Fruit fly (Drosophila melanogaster) whole organism, prepupa: ENCODE results near the gene CG12480.

ENCODE experiments used
- Blimp-1 ChIP-seq: fragments of 200-800 bp; sonication (Bioruptor generic); optimal IDR thresholded peaks from 3 replicates; lab custom pipeline; 2017; ENCODE audit warnings: missing biosample characterization, missing genetic modification characterization, mild to moderate bottlenecking, moderate library complexity, missing genetic modification reagents
- CG10631 ChIP-seq: fragments of 200-800 bp; sonication (Bioruptor generic); optimal IDR thresholded peaks from 2 replicates; lab custom pipeline; 2016; ENCODE audit warnings: missing biosample characterization, missing genetic modification characterization
- CG11294 ChIP-seq: fragments of 200-800 bp; sonication (Bioruptor generic); IDR thresholded peaks from 2 replicates; pipeline ENCODE4 v1.3.6; 2022; ENCODE audit warnings: missing biosample characterization, missing genetic modification characterization
- CG11762 ChIP-seq: fragments of 200-800 bp; sonication (Bioruptor generic); optimal IDR thresholded peaks from 3 replicates; lab custom pipeline; 2016; ENCODE audit warnings: missing biosample characterization, missing genetic modification characterization; ENCODE audit not compliant: insufficient read depth
- CG11902 ChIP-seq: fragments of 200-800 bp; sonication (Bioruptor generic); optimal IDR thresholded peaks from 3 replicates; lab custom pipeline; 2016; ENCODE audit warnings: missing biosample characterization, missing genetic modification characterization
- CG15336 ChIP-seq: fragments of 200-800 bp; sonication (Bioruptor generic); IDR thresholded peaks from 2 replicates; pipeline ENCODE4 v1.3.6; 2022; ENCODE audit warnings: missing biosample characterization, missing genetic modification characterization
- CG1621 ChIP-seq: fragments of 200-800 bp; sonication (Bioruptor generic); optimal IDR thresholded peaks from 3 replicates; lab custom pipeline; 2018; ENCODE audit warnings: missing biosample characterization, mild to moderate bottlenecking, missing genetic modification characterization
- CG16779 ChIP-seq: fragments of 200-800 bp; sonication (Bioruptor generic); optimal IDR thresholded peaks from 3 replicates; lab custom pipeline; 2017; ENCODE audit warnings: missing biosample characterization, mild to moderate bottlenecking, missing genetic modification characterization
- CG3032 ChIP-seq: fragments of 200-800 bp; optimal IDR thresholded peaks from 2 replicates; lab custom pipeline; 2019; ENCODE audit warnings: missing biosample characterization, mild to moderate bottlenecking, missing genetic modification characterization, moderate library complexity
- CG31627 ChIP-seq: fragments of 200-800 bp; sonication (Bioruptor generic); optimal IDR thresholded peaks from 3 replicates; lab custom pipeline; 2016; ENCODE audit warnings: missing biosample characterization, missing genetic modification characterization
- CG34406 ChIP-seq: fragments of 200-800 bp; sonication (Bioruptor generic); optimal IDR thresholded peaks from 3 replicates; lab custom pipeline; 2016; ENCODE audit warnings: missing biosample characterization, missing genetic modification characterization
- CG3919 ChIP-seq: fragments of 200-800 bp; sonication (Bioruptor generic); optimal IDR thresholded peaks from 3 replicates; lab custom pipeline; 2016; ENCODE audit warnings: missing biosample characterization, missing genetic modification characterization
- CG4318 ChIP-seq: fragments of 200-800 bp; sonication (Bioruptor generic); optimal IDR thresholded peaks from 3 replicates; lab custom pipeline; 2017; ENCODE audit warnings: missing biosample characterization, mild to moderate bottlenecking, missing genetic modification characterization
- CG6163 ChIP-seq: fragments of 200-800 bp; sonication (Bioruptor generic); IDR thresholded peaks from 3 replicates; pipeline ENCODE4 v1.3.6; 2022; ENCODE audit warnings: missing biosample characterization, missing genetic modification characterization
- CG6792 ChIP-seq: fragments of 200-800 bp; sonication (Bioruptor generic); optimal IDR thresholded peaks from 3 replicates; lab custom pipeline; 2016; ENCODE audit warnings: missing biosample characterization, missing genetic modification characterization
- CG6808 ChIP-seq: fragments of 200-800 bp; sonication (Bioruptor generic); optimal IDR thresholded peaks from 3 replicates; lab custom pipeline; 2017; ENCODE audit warnings: missing biosample characterization, missing genetic modification characterization, mild to moderate bottlenecking, moderate library complexity, missing genetic modification reagents
- CG6854 ChIP-seq: fragments of 200-800 bp; sonication (Bioruptor generic); optimal IDR thresholded peaks from 2 replicates; lab custom pipeline; 2017; ENCODE audit warnings: missing biosample characterization, mild to moderate bottlenecking, missing genetic modification characterization
- CG7368 ChIP-seq: fragments of 200-800 bp; sonication (Bioruptor generic); optimal IDR thresholded peaks from 3 replicates; lab custom pipeline; 2016; ENCODE audit warnings: missing biosample characterization, missing genetic modification characterization
- CG8119 ChIP-seq: fragments of 200-800 bp; sonication (Bioruptor generic); IDR thresholded peaks from 3 replicates; pipeline ENCODE4 v1.3.6; 2022; ENCODE audit warnings: missing biosample characterization, missing genetic modification characterization
- CG8319 ChIP-seq: fragments of 200-800 bp; sonication (Bioruptor generic); optimal IDR thresholded peaks from 3 replicates; lab custom pipeline; 2016; ENCODE audit warnings: missing biosample characterization, missing genetic modification characterization
- CG9139 ChIP-seq: fragments of 200-800 bp; sonication (Bioruptor generic); optimal IDR thresholded peaks from 3 replicates; lab custom pipeline; 2017; ENCODE audit warnings: missing biosample characterization, mild to moderate bottlenecking, missing genetic modification characterization
- Eip78C ChIP-seq: fragments of 200-800 bp; sonication (Bioruptor generic); peaks from one replicate; lab custom pipeline; 2016; ENCODE audit warnings: missing biosample characterization, missing genetic modification characterization
- Eip93F ChIP-seq: fragments of 200-800 bp; sonication (Bioruptor generic); optimal IDR thresholded peaks from 2 replicates; lab custom pipeline; 2016; ENCODE audit warnings: missing biosample characterization, mild to moderate bottlenecking, missing genetic modification characterization
- Ets21C ChIP-seq: fragments of 200-800 bp; sonication (Bioruptor generic); optimal IDR thresholded peaks from 3 replicates; lab custom pipeline; 2016; ENCODE audit warnings: missing biosample characterization, missing genetic modification characterization
- Ets96B ChIP-seq: fragments of 200-800 bp; optimal IDR thresholded peaks from 2 replicates; lab custom pipeline; 2019; ENCODE audit warnings: missing biosample characterization, mild to moderate bottlenecking, missing genetic modification characterization, moderate library complexity
- Gug ChIP-seq: fragments of 200-800 bp; sonication (Bioruptor generic); IDR thresholded peaks from 2 replicates; pipeline ENCODE4 v1.3.6; 2022; ENCODE audit warnings: missing biosample characterization, missing genetic modification characterization
- Hr38 ChIP-seq: sonication (Bioruptor generic); optimal IDR thresholded peaks from 2 replicates; lab custom pipeline; 2016; ENCODE audit warnings: missing biosample characterization, missing genetic modification characterization
- Hr39 ChIP-seq: fragments of 200-800 bp; sonication (Bioruptor generic); optimal IDR thresholded peaks from 2 replicates; lab custom pipeline; 2016; ENCODE audit warnings: missing biosample characterization, missing genetic modification characterization
- Hr4 ChIP-seq: fragments of 200-800 bp; sonication (Bioruptor generic); optimal IDR thresholded peaks from 3 replicates; lab custom pipeline; 2016; ENCODE audit warnings: missing biosample characterization, missing genetic modification characterization
- Met ChIP-seq: fragments of 200-800 bp; sonication (Bioruptor generic); optimal IDR thresholded peaks from 3 replicates; lab custom pipeline; 2016; ENCODE audit warnings: missing biosample characterization, missing genetic modification characterization
- OdsH ChIP-seq: fragments of 200-800 bp; sonication (Bioruptor generic); optimal IDR thresholded peaks from 3 replicates; lab custom pipeline; 2016; ENCODE audit warnings: missing biosample characterization, missing genetic modification characterization
- Sox102F ChIP-seq: fragments of 200-800 bp; sonication (Bioruptor generic); optimal IDR thresholded peaks from 2 replicates; lab custom pipeline; 2016; ENCODE audit warnings: missing biosample characterization, mild to moderate bottlenecking, missing genetic modification characterization
- Sox15 ChIP-seq: fragments of 200-800 bp; sonication (Bioruptor generic); optimal IDR thresholded peaks from 3 replicates; lab custom pipeline; 2016; ENCODE audit warnings: missing biosample characterization, missing genetic modification characterization
- achi ChIP-seq: fragments of 200-800 bp; sonication (Bioruptor generic); optimal IDR thresholded peaks from 3 replicates; lab custom pipeline; 2016; ENCODE audit warnings: missing biosample characterization, missing genetic modification characterization
- cyc ChIP-seq: fragments of 200-800 bp; sonication (Bioruptor generic); optimal IDR thresholded peaks from 3 replicates; lab custom pipeline; 2016; ENCODE audit warnings: missing biosample characterization, missing genetic modification characterization
- dac ChIP-seq: fragments of 200-800 bp; sonication (Bioruptor generic); optimal IDR thresholded peaks from 2 replicates; lab custom pipeline; 2017; ENCODE audit warnings: missing biosample characterization, mild to moderate bottlenecking, missing genetic modification characterization
- dsx ChIP-seq: fragments of 200-800 bp; optimal IDR thresholded peaks from 3 replicates; lab custom pipeline; 2019; ENCODE audit warnings: missing biosample characterization, mild to moderate bottlenecking, missing genetic modification characterization, moderate library complexity; ENCODE audit not compliant: poor library complexity, severe bottlenecking
- eg ChIP-seq: fragments of 200-800 bp; sonication (Bioruptor generic); IDR thresholded peaks from 3 replicates; pipeline ENCODE4 v1.3.6; 2022; ENCODE audit warnings: missing biosample characterization, missing genetic modification characterization
- esn ChIP-seq: fragments of 200-800 bp; sonication (Bioruptor generic); optimal IDR thresholded peaks from 2 replicates; lab custom pipeline; 2016; ENCODE audit warnings: missing biosample characterization, mild to moderate bottlenecking, missing genetic modification characterization, moderate library complexity
- fd59A ChIP-seq: fragments of 200-800 bp; sonication (Bioruptor generic); optimal IDR thresholded peaks from 2 replicates; lab custom pipeline; 2017; ENCODE audit warnings: missing biosample characterization, mild to moderate bottlenecking, missing genetic modification characterization, missing genetic modification reagents
- fkh ChIP-seq: fragments of 200-800 bp; sonication (Bioruptor generic); optimal IDR thresholded peaks from 3 replicates; lab custom pipeline; 2017; ENCODE audit warnings: missing biosample characterization, mild to moderate bottlenecking, missing genetic modification characterization, moderate library complexity
- lz ChIP-seq: fragments of 200-800 bp; sonication (Bioruptor generic); optimal IDR thresholded peaks from 3 replicates; lab custom pipeline; 2016; ENCODE audit warnings: missing biosample characterization, missing genetic modification characterization
- net ChIP-seq: fragments of 200-800 bp; sonication (Bioruptor generic); optimal IDR thresholded peaks from 3 replicates; lab custom pipeline; 2016; ENCODE audit warnings: missing biosample characterization, missing genetic modification characterization
- pdm3 ChIP-seq: fragments of 200-800 bp; sonication (Bioruptor generic); optimal IDR thresholded peaks from 3 replicates; lab custom pipeline; 2016; ENCODE audit warnings: missing biosample characterization, missing genetic modification characterization
- salr ChIP-seq, 2 experiments: fragments of 200-800 bp; sonication (Bioruptor generic); optimal IDR thresholded peaks; 3 replicates each; lab custom pipeline; 2016 to 2018; ENCODE audit warnings: missing biosample characterization in 2 of 2, missing genetic modification characterization in 2 of 2, mild to moderate bottlenecking in 1 of 2
- ss ChIP-seq, 2 experiments: fragments of 200-800 bp; sonication (Bioruptor generic); optimal IDR thresholded peaks; 2 replicates in 1 of 2; 3 replicates in 1 of 2; lab custom pipeline; 2017 to 2018; ENCODE audit warnings: mild to moderate bottlenecking in 2 of 2, missing biosample characterization in 2 of 2, missing genetic modification characterization in 2 of 2, moderate library complexity in 1 of 2
- svp ChIP-seq: fragments of 200-800 bp; sonication (Bioruptor generic); peaks from one replicate; lab custom pipeline; 2016; ENCODE audit warnings: missing biosample characterization, missing genetic modification characterization
- vri ChIP-seq: fragments of 200-800 bp; sonication (Bioruptor generic); optimal IDR thresholded peaks from 3 replicates; lab custom pipeline; 2016; ENCODE audit warnings: missing biosample characterization, mild to moderate bottlenecking, missing genetic modification characterization

The CG12480 gene

dm6 chrX:14211250-14211944 lies 42.0 kb downstream of the CG12480 start (continued):
- TF ChIP-seq Met (GFP tag; lab: Kevin White, UChicago) = peak; percentile 30
- TF ChIP-seq CG15336 = peak; percentile 14
- peak; percentile 46 for TF ChIP-seq CG6808 (GFP tag; lab: Kevin White, UChicago)
- peak; percentile 17 for TF ChIP-seq CG31627
- peak in 1 of 2 experiments; percentile 49 for TF ChIP-seq salr (GFP tag; optimal IDR thresholded peaks at IDR 0.05; lab: Kevin White, UChicago)
- TF ChIP-seq fd59A = peak; percentile 37
- TF ChIP-seq OdsH = peak; percentile 38
- no peak for TF ChIP-seq Hr39 (GFP tag; lab: Kevin White, UChicago)
- TF ChIP-seq pdm3 (GFP tag; lab: Kevin White, UChicago) = peak; percentile 55
- no peak for TF ChIP-seq fkh (GFP tag; lab: Kevin White, UChicago)
- TF ChIP-seq CG11902 (GFP tag; lab: Kevin White, UChicago) = no peak
- no peak for TF ChIP-seq CG10631 (GFP tag; lab: Kevin White, UChicago)
- TF ChIP-seq CG6163 (GFP tag; lab: Robert Waterston, UW) = no peak; the same call in 2 of the 3 replicates
- TF ChIP-seq achi (GFP tag; lab: Kevin White, UChicago) = peak; percentile 24
- TF ChIP-seq vri (GFP tag; lab: Kevin White, UChicago) = peak; percentile 11
- no peak for TF ChIP-seq cyc
- TF ChIP-seq CG1621 (tag; lab: Kevin White, UChicago) = no peak
- no peak for TF ChIP-seq net (GFP tag; lab: Kevin White, UChicago)
- no peak for TF ChIP-seq lz (GFP tag; lab: Kevin White, UChicago)
- no peak for TF ChIP-seq Eip93F (GFP tag; lab: Kevin White, UChicago)
- no peak for TF ChIP-seq CG11762 (GFP tag; lab: Kevin White, UChicago)
- no peak for TF ChIP-seq CG7368 (GFP tag; lab: Kevin White, UChicago)
- no peak for TF ChIP-seq Ets96B (tag; lab: Kevin White, UChicago)
- TF ChIP-seq ss (GFP tag; optimal IDR thresholded peaks at IDR 0.05; lab: Kevin White, UChicago) = peak in 1 of 2 experiments; percentile 32
- peak; percentile 18 for TF ChIP-seq CG6854 (GFP tag; lab: Kevin White, UChicago)
- peak; percentile 10 for TF ChIP-seq Sox102F (GFP tag; lab: Kevin White, UChicago)
- no peak for TF ChIP-seq CG8319
- no peak for TF ChIP-seq Gug (GFP tag; lab: Robert Waterston, UW)
- peak; percentile 14 for TF ChIP-seq esn
- TF ChIP-seq CG3919 = no peak
- peak; percentile 40 for TF ChIP-seq CG4318 (GFP tag; lab: Kevin White, UChicago)
- TF ChIP-seq Hr38 (GFP tag; lab: Kevin White, UChicago) = no peak
- TF ChIP-seq CG6792 (GFP tag; lab: Kevin White, UChicago) = no peak
- no peak for TF ChIP-seq CG16779 (tag; lab: Kevin White, UChicago)
- TF ChIP-seq Blimp-1 = no peak

dm6 chrX:14212147-14212792 lies 42.9 kb downstream of the CG12480 start:
- TF ChIP-seq dsx (GFP tag; lab: Kevin White, UChicago) = peak; percentile 12
- TF ChIP-seq Eip78C (GFP tag; lab: Kevin White, UChicago) = peak; percentile 4
- no peak for TF ChIP-seq Sox15 (GFP tag; lab: Kevin White, UChicago)
- 0 out of 3 replicates have a peak, but pooled peaks have one; percentile 42 for TF ChIP-seq CG6163 (GFP tag; lab: Robert Waterston, UW)
- no peak for TF ChIP-seq dac
- peak; percentile 38 for TF ChIP-seq CG9139
- peak; percentile 1 for TF ChIP-seq CG6808 (GFP tag; lab: Kevin White, UChicago)
- no peak for TF ChIP-seq lz (GFP tag; lab: Kevin White, UChicago)
- no peak for TF ChIP-seq Hr4 (GFP tag; lab: Kevin White, UChicago)
- peak; percentile 47 for TF ChIP-seq svp (GFP tag; lab: Kevin White, UChicago)
- TF ChIP-seq CG31627 = no peak
- no peak for TF ChIP-seq vri (GFP tag; lab: Kevin White, UChicago)
- TF ChIP-seq CG1621 (tag; lab: Kevin White, UChicago) = peak; percentile 61
- no peak for TF ChIP-seq CG3032 (tag; lab: Kevin White, UChicago)
- TF ChIP-seq CG6792 (GFP tag; lab: Kevin White, UChicago) = no peak
- TF ChIP-seq CG11294 (GFP tag; lab: Robert Waterston, UW) = no peak
- TF ChIP-seq Blimp-1 = no peak
- no peak for TF ChIP-seq CG34406 (GFP tag; lab: Kevin White, UChicago)
- TF ChIP-seq eg (GFP tag; lab: Robert Waterston, UW) = peak; percentile 18; the same call in 1 of the 3 replicates
- peak; percentile 23 to 48 for TF ChIP-seq ss (GFP tag; optimal IDR thresholded peaks at IDR 0.05; lab: Kevin White, UChicago)
- TF ChIP-seq CG8119 (GFP tag; lab: Robert Waterston, UW) = no peak
- no peak for TF ChIP-seq Ets21C
